Worm (Caenorhabditis elegans) whole organism, young adult: ENCODE measurements around the gene K10C9.1.

Source experiments
- nhr-120 ChIP-seq: fragments of 200-800 bp; sonication (Bioruptor generic); IDR thresholded peaks from 2 replicates; pipeline ENCODE4 v1.3.6; 2022; ENCODE audit warnings: missing genetic modification characterization, missing compliant biosample characterization
- snpc-4 ChIP-seq, 5 experiments: fragments of 150-350 bp in 1 of 5; sonication (generic microtip) in 4 of 5; optimal IDR thresholded peaks; 2 replicates each; lab custom pipeline; 2014 to 2018; ENCODE audit warnings: missing genetic modification characterization in 5 of 5, missing biosample characterization in 3 of 5, antibody characterized with exemption in 2 of 5, mild to moderate bottlenecking in 2 of 5, missing compliant biosample characterization in 2 of 5, missing genotype in 2 of 5, moderate library complexity in 2 of 5, missing genetic modification reagents in 1 of 5

DNA sequence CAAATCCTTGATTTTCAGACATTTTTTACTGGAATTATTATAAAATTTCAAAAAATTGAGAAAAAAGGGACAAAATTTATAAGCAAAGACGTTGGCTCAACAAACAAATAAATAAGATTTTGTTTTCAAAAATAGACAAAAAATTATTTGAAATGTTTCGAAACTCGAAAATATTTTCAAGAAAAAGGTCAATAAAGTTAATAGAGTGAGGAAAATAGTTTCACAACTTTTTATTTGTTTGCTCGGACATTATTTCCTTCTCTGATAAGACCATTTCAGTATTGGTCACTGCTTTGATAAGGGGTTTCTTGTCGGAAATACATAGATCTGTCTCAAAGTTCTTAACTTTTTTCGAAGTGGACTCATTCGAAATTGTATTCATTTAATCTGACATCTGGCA lies 48.0 kb upstream of the K10C9.1 start, which contains the start of gene R09A1.3:
- TF ChIP-seq nhr-120 (GFP tag; lab: Robert Waterston, UW) (no peak), snpc-4 (GFP tag; optimal IDR thresholded peaks at IDR 0.05; lab: Kevin White, UChicago) (no peak), snpc-4 (tag; optimal IDR thresholded peaks at IDR 0.05; lab: Kevin White, UChicago) (no peak)
